Worm (Caenorhabditis elegans): ENCODE results near the gene T24C4.5.

- TF ChIP-seq lin-11 (tag; optimal IDR thresholded peaks at IDR 0.05) (no peak), ama-1 (optimal IDR thresholded peaks at IDR 0.05) (no peak), ceh-30 (tag; optimal IDR thresholded peaks at IDR 0.05) (no peak), nhr-11 (tag; optimal IDR thresholded peaks at IDR 0.05) (no peak), pha-4 (tag; optimal IDR thresholded peaks at IDR 0.05) (no peak), F13H6.1 (tag; optimal IDR thresholded peaks at IDR 0.05) (no peak), sox-2 (GFP tag; IDR thresholded peaks at IDR 0.05) (no peak), C38D4.7 (GFP tag; optimal IDR thresholded peaks at IDR 0.05) (no peak), ceh-24 (tag; optimal IDR thresholded peaks at IDR 0.05) (no peak), pax-1 (tag; optimal IDR thresholded peaks at IDR 0.05) (no peak), ceh-19 (GFP tag; optimal IDR thresholded peaks at IDR 0.05) (no peak), ceh-48 (tag; optimal IDR thresholded peaks at IDR 0.05) (no peak), tbx-2 (tag; optimal IDR thresholded peaks at IDR 0.05) (no peak), fkh-6 (tag; optimal IDR thresholded peaks at IDR 0.05) (no peak)
These were observed 22.2 kb upstream of the T24C4.5 start for ce11 chrIII:901600-902250.

Data from whole organism, late embryonic.